Worm (Caenorhabditis elegans) whole organism, L1 larva: ENCODE results near the gene K08D8.12.

Source experiments
- C34B4.2 ChIP-seq: sonication (generic microtip); optimal IDR thresholded peaks from 2 replicates; lab custom pipeline; 2017; ENCODE audit warnings: mild to moderate bottlenecking, missing genetic modification characterization, missing compliant biosample characterization
- F16B12.6 ChIP-seq: fragments of 150-350 bp; optimal IDR thresholded peaks from 2 replicates; lab custom pipeline; 2014; ENCODE audit warnings: missing biosample characterization, missing genetic modification characterization
- ama-1 ChIP-seq: fragments of 150-350 bp; optimal IDR thresholded peaks from 2 replicates; lab custom pipeline; 2014
- ceh-8 ChIP-seq: fragments of 200-800 bp; sonication (Bioruptor generic); optimal IDR thresholded peaks from 2 replicates; lab custom pipeline; 2018; ENCODE audit warnings: mild to moderate bottlenecking, missing genetic modification characterization, moderate library complexity, missing compliant biosample characterization
- ceh-90 ChIP-seq: sonication (generic microtip); optimal IDR thresholded peaks from 2 replicates; lab custom pipeline; 2016; ENCODE audit warnings: missing genetic modification characterization, missing compliant biosample characterization
- ces-1 ChIP-seq: fragments of 150-350 bp; optimal IDR thresholded peaks from 2 replicates; lab custom pipeline; 2014; ENCODE audit warnings: missing biosample characterization, missing genetic modification reagents, missing genetic modification characterization
- dpl-1 ChIP-seq, 3 experiments: fragments of 150-350 bp in 2 of 3; sonication (generic microtip) in 1 of 3; optimal IDR thresholded peaks; 2 replicates each; lab custom pipeline; 2014 to 2017; ENCODE audit warnings: missing biosample characterization in 3 of 3, missing genetic modification characterization in 3 of 3, missing genetic modification reagents in 3 of 3
- dsc-1 ChIP-seq: sonication (generic microtip); optimal IDR thresholded peaks from 2 replicates; lab custom pipeline; 2016; ENCODE audit warnings: mild to moderate bottlenecking, missing genetic modification characterization, missing compliant biosample characterization
- efl-1 ChIP-seq, 4 experiments: fragments of 150-350 bp; optimal IDR thresholded peaks in 3 of 4; peaks in 1 of 4; 1 replicate in 1 of 4; 2 replicates in 3 of 4; lab custom pipeline; 2014; ENCODE audit warnings: missing biosample characterization in 2 of 4, missing genetic modification characterization in 2 of 4, missing genetic modification reagents in 2 of 4
- efl-3 ChIP-seq: fragments of 200-800 bp; sonication (Bioruptor generic); optimal IDR thresholded peaks from 2 replicates; lab custom pipeline; 2018; ENCODE audit warnings: mild to moderate bottlenecking, missing genetic modification characterization, missing compliant biosample characterization
- elt-2 ChIP-seq: sonication (generic microtip); optimal IDR thresholded peaks from 2 replicates; lab custom pipeline; 2016; ENCODE audit warnings: missing genetic modification characterization, mild to moderate bottlenecking, inconsistent platforms, missing compliant biosample characterization, missing genetic modification reagents
- ets-5 ChIP-seq: fragments of 200-800 bp; sonication (Bioruptor generic); IDR thresholded peaks from 2 replicates; pipeline ENCODE4 v1.3.6; 2022; ENCODE audit warnings: missing genetic modification characterization, missing compliant biosample characterization
- grh-1 ChIP-seq: fragments of 200-800 bp; sonication (Bioruptor generic); IDR thresholded peaks from 2 replicates; pipeline ENCODE4 v1.3.6; 2022; ENCODE audit warnings: missing genetic modification reagents, missing genetic modification characterization, missing compliant biosample characterization
- irx-1 ChIP-seq: sonication (generic microtip); optimal IDR thresholded peaks from 2 replicates; lab custom pipeline; 2016; ENCODE audit warnings: missing genetic modification characterization, missing compliant biosample characterization
- jun-1 ChIP-seq: fragments of 150-350 bp; optimal IDR thresholded peaks from 2 replicates; lab custom pipeline; 2014; ENCODE audit warnings: missing biosample characterization, missing genetic modification reagents, missing genetic modification characterization
- lin-35 ChIP-seq, 2 experiments: fragments of 150-350 bp; optimal IDR thresholded peaks; 2 replicates each; lab custom pipeline; 2014; ENCODE audit warnings: missing biosample characterization in 2 of 2, missing genetic modification characterization in 2 of 2, missing genetic modification reagents in 2 of 2
- lin-39 ChIP-seq: fragments of 150-350 bp; optimal IDR thresholded peaks from 2 replicates; lab custom pipeline; 2014; ENCODE audit warnings: missing biosample characterization, missing genetic modification reagents, missing genetic modification characterization
- mab-9 ChIP-seq: fragments of 200-800 bp; sonication (Bioruptor generic); IDR thresholded peaks from 2 replicates; pipeline ENCODE4 v1.3.6; 2022; ENCODE audit warnings: missing genetic modification reagents, missing genetic modification characterization, missing compliant biosample characterization
- nhr-20 ChIP-seq: sonication (generic microtip); optimal IDR thresholded peaks from 2 replicates; lab custom pipeline; 2016; ENCODE audit warnings: mild to moderate bottlenecking, missing genetic modification characterization, missing compliant biosample characterization
- nhr-237 ChIP-seq: fragments of 150-350 bp; optimal IDR thresholded peaks from 2 replicates; lab custom pipeline; 2014; ENCODE audit warnings: missing biosample characterization, missing genetic modification characterization
- nhr-28 ChIP-seq: fragments of 150-350 bp; optimal IDR thresholded peaks from 2 replicates; lab custom pipeline; 2014; ENCODE audit warnings: missing biosample characterization, missing genetic modification characterization
- nhr-77 ChIP-seq: fragments of 150-350 bp; optimal IDR thresholded peaks from 2 replicates; lab custom pipeline; 2014; ENCODE audit warnings: missing biosample characterization, missing genetic modification characterization
- nhr-84 ChIP-seq: sonication (generic microtip); optimal IDR thresholded peaks from 2 replicates; lab custom pipeline; 2017; ENCODE audit warnings: missing biosample characterization, missing genetic modification characterization
- nhr-85 ChIP-seq: sonication (generic microtip); peaks from one replicate; lab custom pipeline; 2016; ENCODE audit warnings: missing genetic modification characterization, inconsistent platforms, missing compliant biosample characterization
- pag-3 ChIP-seq: sonication (generic microtip); optimal IDR thresholded peaks from 2 replicates; lab custom pipeline; 2017; ENCODE audit warnings: missing genetic modification characterization, mild to moderate bottlenecking, missing compliant biosample characterization, antibody characterized with exemption, borderline replicate concordance; ENCODE audit not compliant: insufficient read depth
- pax-3 ChIP-seq: fragments of 200-800 bp; sonication (Bioruptor generic); optimal IDR thresholded peaks from 2 replicates; lab custom pipeline; 2018; ENCODE audit warnings: mild to moderate bottlenecking, missing genetic modification characterization, moderate library complexity, missing compliant biosample characterization
- pqm-1 ChIP-seq: sonication (generic microtip); optimal IDR thresholded peaks from 3 replicates; lab custom pipeline; 2017; ENCODE audit warnings: missing biosample characterization, missing genetic modification characterization
- rnt-1 ChIP-seq: sonication (generic microtip); optimal IDR thresholded peaks from 2 replicates; lab custom pipeline; 2016; ENCODE audit warnings: mild to moderate bottlenecking, missing genetic modification characterization, moderate library complexity, missing compliant biosample characterization
- snpc-4 ChIP-seq: fragments of 150-350 bp; optimal IDR thresholded peaks from 2 replicates; lab custom pipeline; 2014; ENCODE audit warnings: missing biosample characterization, missing genetic modification characterization
- snu-23 ChIP-seq: sonication (generic microtip); optimal IDR thresholded peaks from 2 replicates; lab custom pipeline; 2016; ENCODE audit warnings: missing genetic modification characterization, missing compliant biosample characterization
- unc-30 ChIP-seq: sonication (generic microtip); optimal IDR thresholded peaks from 2 replicates; lab custom pipeline; 2017; ENCODE audit warnings: missing biosample characterization, missing genetic modification characterization
- unc-62 ChIP-seq: fragments of 150-350 bp; optimal IDR thresholded peaks from 2 replicates; lab custom pipeline; 2014; ENCODE audit warnings: missing biosample characterization, missing genetic modification reagents, missing genetic modification characterization
- unc-98 ChIP-seq: fragments of 200-800 bp; sonication (Bioruptor generic); IDR thresholded peaks from 2 replicates; pipeline ENCODE4 v1.3.6; 2022; ENCODE audit warnings: missing genetic modification characterization, missing compliant biosample characterization

The K08D8.12 gene

ce11 chrIV:12854372-12855114 lies 38.7 kb upstream of the K08D8.12 start:
- TF ChIP-seq dpl-1 (GFP tag; optimal IDR thresholded peaks at IDR 0.05; lab: Kevin White, UChicago) (peak; percentile 48 to 71 (median 58)), snpc-4 (tag; lab: Kevin White, UChicago) (no peak), lin-39 (no peak), nhr-28 (tag; lab: Kevin White, UChicago) (no peak), ceh-8 (GFP tag; lab: Kevin White, UChicago) (no peak), ets-5 (GFP tag; lab: Robert Waterston, UW) (no peak), pag-3 (no peak), nhr-84 (tag; lab: Kevin White, UChicago) (no peak), lin-35 (GFP tag; optimal IDR thresholded peaks at IDR 0.05; lab: Kevin White, UChicago) (peak; percentile 39 to 62), efl-3 (GFP tag; lab: Kevin White, UChicago) (no peak), mab-9 (GFP tag; lab: Robert Waterston, UW) (no peak), unc-30 (tag; lab: Kevin White, UChicago) (no peak), ces-1 (GFP tag; lab: Kevin White, UChicago) (no peak), efl-1 (optimal IDR thresholded peaks at IDR 0.05; lab: Kevin White, UChicago) (peak; percentile 73 to 84), efl-1 (GFP tag; optimal IDR thresholded peaks at IDR 0.05 in 1 of 2; lab: Kevin White, UChicago) (peak; percentile 74 to 97), nhr-237 (tag; lab: Kevin White, UChicago) (no peak)
- TF ChIP-seq, all 84 proteins: peak for 3

ce11 chrIV:12855248-12855647 lies 38.0 kb upstream of the K08D8.12 start, which contains the start of gene nstp-5:
Gene nstp-5, plus strand, starts transcription at chrIV:12855548.
- TF ChIP-seq nhr-85 (tag; lab: Kevin White, UChicago) (no peak), pax-3 (tag; lab: Kevin White, UChicago) (no peak), snu-23 (no peak), nhr-77 (tag; lab: Kevin White, UChicago) (no peak), ets-5 (GFP tag; lab: Robert Waterston, UW) (no peak), irx-1 (tag; lab: Kevin White, UChicago) (no peak)
- TF ChIP-seq, all 84 proteins: peak for 0

DNA sequence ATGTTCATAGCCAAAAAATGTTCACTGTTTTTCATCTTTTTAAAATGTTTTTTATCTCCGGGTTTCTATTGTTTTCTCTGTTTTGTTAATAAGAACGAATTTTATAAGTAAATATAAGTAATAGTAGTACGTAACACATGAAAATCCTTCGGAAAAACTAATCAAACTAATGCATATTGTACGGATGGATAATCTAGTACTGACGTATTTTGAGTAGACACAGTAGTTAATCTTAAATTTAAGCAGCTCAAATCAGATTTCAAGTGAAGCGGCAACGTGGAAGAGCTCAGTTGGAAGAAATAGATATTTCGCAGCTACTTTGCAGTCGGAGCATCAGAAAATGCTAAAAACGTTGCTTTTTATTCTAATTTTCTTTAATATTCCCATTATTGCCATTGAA lies 33.5 kb upstream of the K08D8.12 start, which contains the start of gene gcy-18:
TSS of gene gcy-18 (plus strand) at position 301 of the 400 bp plus-strand sequence.
- TF ChIP-seq dsc-1 (tag; lab: Kevin White, UChicago), result peak; percentile 27
- TF ChIP-seq irx-1 (tag; lab: Kevin White, UChicago), result no peak
- no peak for TF ChIP-seq unc-62
- TF ChIP-seq ama-1 (lab: Kevin White, UChicago), result no peak
- TF ChIP-seq snpc-4 (tag; lab: Kevin White, UChicago), result no peak
- no peak for TF ChIP-seq grh-1 (GFP tag; lab: Robert Waterston, UW)
- TF ChIP-seq ceh-90, result no peak
- TF ChIP-seq, all 84 proteins: peak for 1

ce11 chrIV:12865884-12866283 lies 27.4 kb upstream of the K08D8.12 start, which contains the start of gene clec-186:
Gene clec-186, plus strand, starts transcription at chrIV:12866109.
- TF ChIP-seq C34B4.2 (tag; lab: Kevin White, UChicago), result no peak
- no peak for TF ChIP-seq unc-98 (GFP tag; lab: Robert Waterston, UW)
- TF ChIP-seq nhr-85 (tag; lab: Kevin White, UChicago), result no peak
- no peak for TF ChIP-seq rnt-1 (tag; lab: Kevin White, UChicago)
- TF ChIP-seq jun-1, result peak; percentile 5
- peak; percentile 40 for TF ChIP-seq pqm-1
- no peak for TF ChIP-seq F16B12.6 (tag; lab: Kevin White, UChicago)
- TF ChIP-seq nhr-20 (tag; lab: Kevin White, UChicago), result peak; percentile 18
- peak; percentile 45 for TF ChIP-seq pax-3 (tag; lab: Kevin White, UChicago)
- TF ChIP-seq snu-23, result no peak
- TF ChIP-seq elt-2 (tag; lab: Kevin White, UChicago), result peak; percentile 97
- TF ChIP-seq efl-1 (optimal IDR thresholded peaks at IDR 0.05; lab: Kevin White, UChicago), result no peak
- TF ChIP-seq efl-1 (GFP tag; optimal IDR thresholded peaks at IDR 0.05 in 1 of 2; lab: Kevin White, UChicago), result peak in 1 of 2 experiments; percentile 20
